Worm (Caenorhabditis elegans) whole organism, L4 larva: ENCODE measurements around the gene F35F10.7.

ENCODE experiments used
- F26F4.8 ChIP-seq: fragments of 200-800 bp; sonication (Bioruptor generic); conservative IDR thresholded peaks from 2 replicates; pipeline ENCODE4 v1.3.6; 2022; ENCODE audit warnings: missing genetic modification characterization, missing compliant biosample characterization
- R02D3.7 ChIP-seq: fragments of 150-350 bp; sonication (generic microtip); optimal IDR thresholded peaks from 3 replicates; lab custom pipeline; 2014; ENCODE audit warnings: missing biosample characterization, missing genetic modification characterization
- T26A8.4 ChIP-seq: fragments of 200-800 bp; sonication (Bioruptor generic); IDR thresholded peaks from 2 replicates; pipeline ENCODE4 v1.3.6; 2022; ENCODE audit warnings: missing genetic modification characterization, missing compliant biosample characterization
- Y105C5A.15 ChIP-seq: fragments of 200-800 bp; sonication (Bioruptor generic); IDR thresholded peaks from 2 replicates; pipeline ENCODE4 v1.3.6; 2022; ENCODE audit warnings: missing genetic modification characterization, missing compliant biosample characterization
- Y48G9A.11 ChIP-seq: fragments of 200-800 bp; sonication (Bioruptor generic); IDR thresholded peaks from 2 replicates; pipeline ENCODE4 v1.3.6; 2022; ENCODE audit warnings: missing genetic modification reagents, missing genetic modification characterization, missing compliant biosample characterization
- Y5F2A.4 ChIP-seq: fragments of 200-800 bp; sonication (Bioruptor generic); optimal IDR thresholded peaks from 2 replicates; lab custom pipeline; 2018; ENCODE audit warnings: mild to moderate bottlenecking, missing genetic modification characterization, missing compliant biosample characterization
- ZK337.2 ChIP-seq: fragments of 200-800 bp; sonication (Bioruptor generic); IDR thresholded peaks from 2 replicates; pipeline ENCODE4 v1.3.6; 2022; ENCODE audit warnings: missing genetic modification reagents, missing genetic modification characterization, missing compliant biosample characterization
- ZK546.5 ChIP-seq, 2 experiments: sonication (generic microtip); optimal IDR thresholded peaks; 2 replicates each; lab custom pipeline; 2017; ENCODE audit warnings: missing biosample characterization in 2 of 2, missing genetic modification characterization in 2 of 2
- ceh-32 ChIP-seq: sonication (generic microtip); optimal IDR thresholded peaks from 2 replicates; lab custom pipeline; 2016; ENCODE audit warnings: mild to moderate bottlenecking, missing genetic modification characterization, missing compliant biosample characterization; ENCODE audit not compliant: poor library complexity
- daf-16 ChIP-seq, 3 experiments: sonication (generic microtip); optimal IDR thresholded peaks; 2 replicates each; lab custom pipeline; 2016 to 2017; ENCODE audit warnings: missing genetic modification characterization in 3 of 3, missing genetic modification reagents in 3 of 3, mild to moderate bottlenecking in 2 of 3, missing compliant biosample characterization in 2 of 3, missing biosample characterization in 1 of 3, moderate library complexity in 1 of 3
- daf-8 ChIP-seq: fragments of 200-800 bp; sonication (Bioruptor generic); IDR thresholded peaks from 2 replicates; pipeline ENCODE4 v1.3.6; 2022; ENCODE audit warnings: missing genetic modification characterization, missing compliant biosample characterization
- dmd-8 ChIP-seq: fragments of 200-800 bp; sonication (Bioruptor generic); IDR thresholded peaks from 2 replicates; pipeline ENCODE4 v1.3.6; 2022; ENCODE audit warnings: missing genetic modification characterization, missing compliant biosample characterization
- dve-1 ChIP-seq: sonication (generic microtip); optimal IDR thresholded peaks from 2 replicates; lab custom pipeline; 2017; ENCODE audit warnings: antibody characterized with exemption, mild to moderate bottlenecking, missing genetic modification characterization, missing compliant biosample characterization; ENCODE audit not compliant: insufficient read depth
- hlh-11 ChIP-seq: fragments of 200-800 bp; sonication (Bioruptor generic); optimal IDR thresholded peaks from 2 replicates; lab custom pipeline; 2018; ENCODE audit warnings: mild to moderate bottlenecking, missing genetic modification characterization, missing compliant biosample characterization
- jun-1 ChIP-seq: fragments of 150-350 bp; optimal IDR thresholded peaks from 2 replicates; lab custom pipeline; 2014; ENCODE audit warnings: missing biosample characterization, missing genetic modification reagents, missing genetic modification characterization
- lin-13 ChIP-seq: fragments of 150-350 bp; optimal IDR thresholded peaks from 2 replicates; lab custom pipeline; 2014; ENCODE audit warnings: missing biosample characterization, missing genetic modification reagents, missing genetic modification characterization
- lin-15B ChIP-seq: fragments of 150-350 bp; sonication (generic microtip); optimal IDR thresholded peaks from 3 replicates; lab custom pipeline; 2014; ENCODE audit warnings: missing biosample characterization, missing genetic modification characterization
- lin-29 ChIP-seq: fragments of 200-800 bp; sonication (Bioruptor generic); IDR thresholded peaks from 2 replicates; pipeline ENCODE4 v1.3.6; 2022; ENCODE audit warnings: missing genetic modification reagents, missing genetic modification characterization, missing compliant biosample characterization
- lir-3 ChIP-seq: sonication (generic microtip); optimal IDR thresholded peaks from 2 replicates; lab custom pipeline; 2016; ENCODE audit warnings: mild to moderate bottlenecking, missing genetic modification characterization, missing compliant biosample characterization
- mdt-29 ChIP-seq: fragments of 200-800 bp; sonication (Bioruptor generic); IDR thresholded peaks from 2 replicates; pipeline ENCODE4 v1.3.6; 2022; ENCODE audit warnings: missing genetic modification reagents, missing genetic modification characterization, missing compliant biosample characterization
- mep-1 ChIP-seq: fragments of 150-350 bp; sonication (generic microtip); optimal IDR thresholded peaks from 3 replicates; lab custom pipeline; 2014; ENCODE audit warnings: missing biosample characterization, missing genetic modification characterization
- mes-2 ChIP-seq: sonication (generic microtip); optimal IDR thresholded peaks from 2 replicates; lab custom pipeline; 2016; ENCODE audit warnings: missing genotype, mild to moderate bottlenecking, missing genetic modification characterization, missing compliant biosample characterization; ENCODE audit not compliant: poor library complexity, severe bottlenecking
- nhr-11 ChIP-seq: fragments of 150-350 bp; optimal IDR thresholded peaks from 2 replicates; lab custom pipeline; 2014; ENCODE audit warnings: missing biosample characterization, missing genetic modification characterization
- nhr-25 ChIP-seq: sonication (generic microtip); optimal IDR thresholded peaks from 2 replicates; lab custom pipeline; 2017; ENCODE audit warnings: missing genetic modification characterization, mild to moderate bottlenecking, missing compliant biosample characterization, antibody characterized with exemption, moderate library complexity, borderline replicate concordance; ENCODE audit not compliant: insufficient read depth
- nhr-41 ChIP-seq: fragments of 200-800 bp; sonication (Bioruptor generic); IDR thresholded peaks from 2 replicates; pipeline ENCODE4 v1.3.6; 2022; ENCODE audit warnings: missing genetic modification reagents, missing genetic modification characterization, missing compliant biosample characterization
- nhr-42 ChIP-seq: fragments of 200-800 bp; sonication (Bioruptor generic); IDR thresholded peaks from 2 replicates; pipeline ENCODE4 v1.3.6; 2022; ENCODE audit warnings: missing genetic modification characterization, missing compliant biosample characterization
- nhr-6 ChIP-seq: fragments of 150-350 bp; optimal IDR thresholded peaks from 2 replicates; lab custom pipeline; 2014; ENCODE audit warnings: missing biosample characterization, missing genetic modification characterization
- pqm-1 ChIP-seq: sonication (generic microtip); optimal IDR thresholded peaks from 2 replicates; lab custom pipeline; 2017; ENCODE audit warnings: missing biosample characterization, missing genetic modification characterization
- rbr-2 ChIP-seq: sonication (generic microtip); optimal IDR thresholded peaks from 2 replicates; lab custom pipeline; 2016; ENCODE audit warnings: missing genotype, missing genetic modification characterization, missing compliant biosample characterization
- set-16 ChIP-seq: fragments of 200-800 bp; sonication (Bioruptor generic); IDR thresholded peaks from 2 replicates; pipeline ENCODE4 v1.3.6; 2022; ENCODE audit warnings: missing genetic modification reagents, missing genetic modification characterization, missing compliant biosample characterization
- snpc-1.2 ChIP-seq: fragments of 200-800 bp; sonication (Bioruptor generic); IDR thresholded peaks from 2 replicates; pipeline ENCODE4 v1.3.6; 2022; ENCODE audit warnings: missing genetic modification reagents, missing genetic modification characterization, missing compliant biosample characterization
- tag-97 ChIP-seq: fragments of 200-800 bp; sonication (Bioruptor generic); IDR thresholded peaks from 2 replicates; pipeline ENCODE4 v1.3.6; 2022; ENCODE audit warnings: missing genetic modification characterization, missing compliant biosample characterization
- unc-130 ChIP-seq: sonication (generic microtip); optimal IDR thresholded peaks from 2 replicates; lab custom pipeline; 2016; ENCODE audit warnings: missing genetic modification reagents, missing genetic modification characterization, missing compliant biosample characterization
- unc-39 ChIP-seq: sonication (generic microtip); optimal IDR thresholded peaks from 2 replicates; lab custom pipeline; 2017; ENCODE audit warnings: missing biosample characterization, missing genetic modification characterization
- vab-7 ChIP-seq: fragments of 200-800 bp; sonication (Bioruptor generic); IDR thresholded peaks from 2 replicates; pipeline ENCODE4 v1.3.6; 2022; ENCODE audit warnings: missing genetic modification reagents, missing genetic modification characterization, missing compliant biosample characterization
- zfp-3 ChIP-seq: fragments of 200-800 bp; sonication (Bioruptor generic); conservative IDR thresholded peaks from 2 replicates; pipeline ENCODE4 v1.3.6; 2022; ENCODE audit warnings: missing genetic modification reagents, missing genetic modification characterization, missing compliant biosample characterization
- ztf-7 ChIP-seq: fragments of 150-350 bp; optimal IDR thresholded peaks from 2 replicates; lab custom pipeline; 2014; ENCODE audit warnings: missing biosample characterization, missing genetic modification characterization

F35F10.7 gene

DNA sequence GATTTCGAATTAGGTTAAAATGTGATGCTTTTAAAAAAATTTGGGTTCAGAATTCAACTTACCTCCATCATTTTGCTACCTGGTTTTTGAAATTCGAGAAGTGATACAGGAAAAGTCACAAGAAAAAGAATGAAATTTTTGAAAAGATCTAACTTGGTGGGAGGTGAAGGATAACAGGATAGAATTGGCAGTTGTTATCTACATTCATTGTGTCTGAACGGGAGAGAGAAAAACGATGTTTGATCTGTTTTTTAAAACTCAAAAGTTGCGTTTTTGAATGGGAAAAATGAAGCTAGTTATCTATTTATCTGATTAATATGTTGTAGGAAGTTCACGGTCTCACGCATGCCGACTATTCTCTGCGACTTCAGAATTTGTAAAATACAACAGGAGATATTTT, at the start of gene F35F10.7:
Gene F35F10.7, minus strand, starts transcription at position 101 of the 400 bp plus-strand sequence.
- TF ChIP-seq nhr-25 (tag; lab: Kevin White, UChicago) (no peak), mes-2 (no peak), lin-29 (GFP tag; lab: Robert Waterston, UW) (no peak), ceh-32 (no peak), zfp-3 (GFP tag; lab: Robert Waterston, UW) (no peak), mep-1 (no peak), lin-15B (tag; lab: Kevin White, UChicago) (no peak), lir-3 (tag; lab: Kevin White, UChicago) (no peak), F26F4.8 (GFP tag; lab: Robert Waterston, UW) (no peak), ZK337.2 (GFP tag; lab: Robert Waterston, UW) (no peak), ZK546.5 (tag; optimal IDR thresholded peaks at IDR 0.05; lab: Kevin White, UChicago) (no peak), nhr-11 (tag; lab: Kevin White, UChicago) (no peak), lin-13 (GFP tag; lab: Kevin White, UChicago) (no peak), daf-8 (GFP tag; lab: Robert Waterston, UW) (no peak)

- TF ChIP-seq nhr-41 = no peak
- no peak for TF ChIP-seq nhr-6 (tag; lab: Kevin White, UChicago)
- TF ChIP-seq unc-130 (GFP tag; lab: Kevin White, UChicago) = no peak
- no peak for TF ChIP-seq nhr-25 (tag; lab: Kevin White, UChicago)
- TF ChIP-seq set-16 (GFP tag; lab: Robert Waterston, UW) = no peak
- no peak for TF ChIP-seq dmd-8 (GFP tag; lab: Robert Waterston, UW)
- TF ChIP-seq ztf-7 (tag; lab: Kevin White, UChicago) = no peak
- no peak for TF ChIP-seq snpc-1.2
- TF ChIP-seq daf-8 (GFP tag; lab: Robert Waterston, UW) = no peak
- no peak for TF ChIP-seq dve-1 (tag; lab: Kevin White, UChicago)
- no peak for TF ChIP-seq T26A8.4
- TF ChIP-seq mdt-29 (GFP tag; lab: Robert Waterston, UW) = no peak
Observed at ce11 chrV:3333334-3333733, 46.1 kb upstream of the F35F10.7 start, which contains the start of gene C17B7.5. TSS of gene C17B7.5 (plus strand) at chrV:3333634.

ce11 chrV:3332023-3332422, 44.8 kb upstream of the F35F10.7 start, which contains the start of gene C17B7.9:
TSS of gene C17B7.9 (minus strand) at chrV:3332123.
- TF ChIP-seq rbr-2 (tag; lab: Kevin White, UChicago) = no peak
- TF ChIP-seq lin-13 (GFP tag; lab: Kevin White, UChicago) = no peak
- no peak for TF ChIP-seq jun-1 (tag; lab: Kevin White, UChicago)
- TF ChIP-seq R02D3.7 (tag; lab: Kevin White, UChicago) = no peak
- no peak for TF ChIP-seq Y48G9A.11 (GFP tag; lab: Robert Waterston, UW)
- TF ChIP-seq nhr-42 (GFP tag; lab: Robert Waterston, UW) = no peak
- no peak for TF ChIP-seq vab-7
- no peak for TF ChIP-seq hlh-11 (tag; lab: Kevin White, UChicago)
- no peak for TF ChIP-seq Y105C5A.15 (GFP tag; lab: Robert Waterston, UW)
- TF ChIP-seq nhr-41 = no peak
- no peak for TF ChIP-seq tag-97 (GFP tag; lab: Robert Waterston, UW)
- no peak for TF ChIP-seq unc-39 (tag; lab: Kevin White, UChicago)
- no peak for TF ChIP-seq Y5F2A.4
- no peak for TF ChIP-seq daf-16 (GFP tag; optimal IDR thresholded peaks at IDR 0.05; lab: Kevin White, UChicago)
- TF ChIP-seq daf-16 (tag; optimal IDR thresholded peaks at IDR 0.05; lab: Kevin White, UChicago) = no peak
- TF ChIP-seq pqm-1 (tag; lab: Kevin White, UChicago) = no peak
